Fruit fly (Drosophila melanogaster): ENCODE data around the gene CG14191.

Gene CG14191

DNA sequence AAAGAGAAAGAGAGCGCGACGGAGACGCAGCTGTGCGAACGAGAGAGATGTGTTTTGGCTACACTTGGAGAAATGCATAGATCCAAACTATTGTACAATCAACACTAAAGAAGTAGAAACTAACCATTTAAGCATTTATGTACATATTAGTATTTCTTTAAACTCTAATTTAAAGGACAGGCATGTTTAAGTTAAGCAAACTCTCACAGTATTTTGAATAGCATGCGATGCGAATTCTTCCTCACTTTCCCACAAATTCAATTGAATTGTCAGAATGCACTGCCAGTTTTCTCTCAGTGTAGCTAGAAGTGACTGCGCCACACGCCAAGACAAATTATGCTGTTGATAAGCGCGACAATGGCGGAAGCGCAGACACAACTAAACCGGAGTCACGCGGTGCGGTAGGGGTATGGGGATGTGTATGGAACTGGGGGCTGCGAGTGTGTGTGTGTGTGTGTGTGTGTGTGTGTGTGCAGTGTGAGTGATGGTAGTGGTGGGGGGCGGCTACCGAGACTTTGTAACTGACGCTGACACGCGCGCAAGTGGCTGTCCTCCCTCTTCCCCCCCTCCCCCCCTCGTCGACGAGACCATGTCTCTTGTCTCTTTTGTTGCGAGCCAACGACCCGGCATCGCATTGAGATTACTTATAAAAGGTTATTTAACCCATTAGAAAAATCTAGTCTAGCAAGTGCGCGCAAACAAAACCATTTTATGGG lies 25.5 kb downstream of the CG14191 start:
- TF ChIP-seq ttk (optimal IDR thresholded peaks at IDR 0.05) (no peak), h (optimal IDR thresholded peaks at IDR 0.05) (no peak), insv (optimal IDR thresholded peaks at IDR 0.05) (no peak), psq (optimal IDR thresholded peaks at IDR 0.05) (no peak), Myc (optimal IDR thresholded peaks at IDR 0.05) (no peak), Sin3A (optimal IDR thresholded peaks at IDR 0.05) (no peak)

DNA sequence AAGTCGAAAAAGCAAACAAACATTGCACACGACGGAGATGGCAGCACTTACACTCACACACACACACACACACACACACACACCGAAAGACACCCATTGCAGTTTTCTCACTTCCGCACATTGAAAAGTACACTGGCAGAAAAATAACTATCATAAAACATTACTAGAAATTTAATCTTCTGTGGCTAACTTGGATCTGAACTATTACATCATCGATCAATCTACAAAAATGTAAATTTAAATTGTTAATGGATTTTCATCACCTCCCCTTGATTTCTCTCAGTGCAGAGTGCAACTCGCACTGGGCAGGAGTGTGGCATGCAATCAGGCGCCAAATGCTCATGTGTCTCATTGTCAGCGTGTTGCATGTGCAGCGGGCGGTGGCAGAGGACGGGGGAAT lies 38.9 kb downstream of the CG14191 start:
- TF ChIP-seq ttk (optimal IDR thresholded peaks at IDR 0.05), result no peak
- no peak for TF ChIP-seq Sin3A (optimal IDR thresholded peaks at IDR 0.05)
- TF ChIP-seq h (optimal IDR thresholded peaks at IDR 0.05), result no peak
- TF ChIP-seq psq (optimal IDR thresholded peaks at IDR 0.05), result no peak
- no peak for TF ChIP-seq insv (optimal IDR thresholded peaks at IDR 0.05)
- no peak for TF ChIP-seq Myc (optimal IDR thresholded peaks at IDR 0.05)

DNA sequence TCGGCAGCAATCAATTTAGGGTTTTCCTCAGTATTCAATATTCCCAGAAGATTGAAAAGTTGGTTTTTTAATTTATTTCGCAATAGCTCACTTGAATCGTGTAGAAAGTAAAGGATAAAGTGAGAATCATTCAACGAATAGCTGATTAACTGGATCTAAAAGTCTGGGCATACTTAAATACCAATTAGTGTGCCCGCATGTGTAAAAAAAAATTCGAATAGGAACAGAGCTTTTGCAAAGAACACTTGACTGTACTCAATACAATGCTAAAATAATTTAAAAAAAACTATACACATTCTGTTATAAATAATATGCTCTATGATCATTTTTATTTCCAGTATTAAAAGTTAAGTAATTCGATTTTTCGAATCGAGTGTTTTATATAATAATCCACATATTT lies 42.8 kb downstream of the CG14191 start, which contains the start of gene CG15882:
CG15882 (minus strand) TSS at position 101 of the 400 bp plus-strand sequence.
- no peak for TF ChIP-seq ttk (optimal IDR thresholded peaks at IDR 0.05)
- TF ChIP-seq h (optimal IDR thresholded peaks at IDR 0.05), result no peak
- no peak for TF ChIP-seq insv (optimal IDR thresholded peaks at IDR 0.05)
- TF ChIP-seq psq (optimal IDR thresholded peaks at IDR 0.05), result no peak
- no peak for TF ChIP-seq Myc (optimal IDR thresholded peaks at IDR 0.05)
- TF ChIP-seq Sin3A (optimal IDR thresholded peaks at IDR 0.05), result no peak

DNA sequence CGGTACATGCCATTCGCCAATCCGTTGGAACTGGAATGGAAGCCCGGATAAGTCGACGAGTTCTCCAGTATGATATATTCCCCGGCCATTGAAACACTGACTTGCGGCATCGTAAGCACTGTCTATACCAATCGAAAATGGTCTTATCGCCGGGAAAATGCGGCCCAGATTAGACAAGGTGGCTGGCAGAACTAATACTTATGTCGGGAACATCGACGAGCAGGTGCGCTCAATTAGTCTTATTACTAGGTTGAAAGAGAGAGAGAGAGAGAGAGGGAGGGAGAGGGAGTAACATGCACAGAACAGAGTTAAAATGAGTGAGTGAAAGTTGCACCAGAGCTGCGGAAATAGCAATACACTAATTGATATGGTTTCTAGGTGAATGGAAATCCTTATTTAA lies 45.8 kb downstream of the CG14191 start, which contains the start of gene tgy:
tgy (minus strand) TSS at position 101 of the 400 bp plus-strand sequence.
- TF ChIP-seq Sin3A (optimal IDR thresholded peaks at IDR 0.05), result no peak
- no peak for TF ChIP-seq h (optimal IDR thresholded peaks at IDR 0.05)
